Worm (Caenorhabditis elegans) whole organism, young adult: Measurements from ENCODE around the gene swd-2.2.

ENCODE experiments used
- B0019.2 ChIP-seq: fragments of 200-800 bp; sonication (Bioruptor generic); conservative IDR thresholded peaks from 2 replicates; pipeline ENCODE4 v1.3.6; 2022; ENCODE audit warnings: missing genetic modification reagents, missing genetic modification characterization, missing compliant biosample characterization
- B0261.1 ChIP-seq: sonication (generic microtip); optimal IDR thresholded peaks from 2 replicates; lab custom pipeline; 2016; ENCODE audit warnings: mild to moderate bottlenecking, missing genetic modification characterization, moderate library complexity, missing compliant biosample characterization
- C17E4.6 ChIP-seq: fragments of 200-800 bp; sonication (Bioruptor generic); IDR thresholded peaks from 2 replicates; pipeline ENCODE4 v1.3.6; 2022; ENCODE audit warnings: missing genetic modification reagents, missing genetic modification characterization, missing compliant biosample characterization
- F37B4.10 ChIP-seq: fragments of 200-800 bp; sonication (Bioruptor generic); IDR thresholded peaks from 2 replicates; pipeline ENCODE4 v1.3.6; 2022; ENCODE audit warnings: missing genetic modification characterization, missing compliant biosample characterization
- F57C9.4 ChIP-seq: sonication (generic microtip); optimal IDR thresholded peaks from 2 replicates; lab custom pipeline; 2017; ENCODE audit warnings: mild to moderate bottlenecking, missing genetic modification characterization, missing compliant biosample characterization
- K11D2.4 ChIP-seq: fragments of 200-800 bp; sonication (Bioruptor generic); IDR thresholded peaks from 2 replicates; pipeline ENCODE4 v1.3.6; 2022; ENCODE audit warnings: missing genetic modification reagents, missing genetic modification characterization, missing compliant biosample characterization
- T07F8.4 ChIP-seq: sonication (generic microtip); optimal IDR thresholded peaks from 2 replicates; lab custom pipeline; 2016; ENCODE audit warnings: mild to moderate bottlenecking, missing genetic modification characterization, moderate library complexity, missing compliant biosample characterization
- T26A5.8 ChIP-seq: sonication (generic microtip); optimal IDR thresholded peaks from 2 replicates; lab custom pipeline; 2016; ENCODE audit warnings: missing genetic modification characterization, missing compliant biosample characterization
- aptf-2 ChIP-seq: fragments of 200-800 bp; sonication (Bioruptor generic); conservative IDR thresholded peaks from 2 replicates; pipeline ENCODE4 v1.3.6; 2022; ENCODE audit warnings: missing genetic modification reagents, missing genetic modification characterization, missing compliant biosample characterization
- atf-7 ChIP-seq: sonication (generic microtip); optimal IDR thresholded peaks from 2 replicates; lab custom pipeline; 2017; ENCODE audit warnings: mild to moderate bottlenecking, missing genetic modification characterization, missing compliant biosample characterization
- bed-1 ChIP-seq: fragments of 200-800 bp; sonication (Bioruptor generic); IDR thresholded peaks from 2 replicates; pipeline ENCODE4 v1.3.6; 2022; ENCODE audit warnings: missing genetic modification reagents, missing genetic modification characterization, missing compliant biosample characterization
- bed-2 ChIP-seq: fragments of 200-800 bp; sonication (Bioruptor generic); IDR thresholded peaks from 2 replicates; pipeline ENCODE4 v1.3.6; 2022; ENCODE audit warnings: missing genetic modification reagents, missing genetic modification characterization, missing compliant biosample characterization
- cebp-2 ChIP-seq: fragments of 200-800 bp; sonication (Bioruptor generic); IDR thresholded peaks from 2 replicates; pipeline ENCODE4 v1.3.6; 2022; ENCODE audit warnings: missing genetic modification characterization, missing compliant biosample characterization
- ceh-79 ChIP-seq: sonication (generic microtip); optimal IDR thresholded peaks from 2 replicates; lab custom pipeline; 2017; ENCODE audit warnings: mild to moderate bottlenecking, missing genetic modification characterization, missing compliant biosample characterization
- die-1 ChIP-seq: sonication (generic microtip); optimal IDR thresholded peaks from 2 replicates; lab custom pipeline; 2016; ENCODE audit warnings: missing genotype, mild to moderate bottlenecking, missing genetic modification characterization, missing compliant biosample characterization
- egrh-3 ChIP-seq: fragments of 200-800 bp; sonication (Bioruptor generic); IDR thresholded peaks from 2 replicates; pipeline ENCODE4 v1.3.6; 2022; ENCODE audit warnings: missing genetic modification reagents, missing genetic modification characterization, missing compliant biosample characterization
- him-1 ChIP-seq: sonication (generic microtip); optimal IDR thresholded peaks from 2 replicates; lab custom pipeline; 2016; ENCODE audit warnings: missing genotype, missing genetic modification reagents, missing genetic modification characterization, missing compliant biosample characterization
- hlh-26 ChIP-seq: fragments of 200-800 bp; sonication (Bioruptor generic); conservative IDR thresholded peaks from 2 replicates; pipeline ENCODE4 v1.3.6; 2022; ENCODE audit warnings: missing genetic modification reagents, missing genetic modification characterization, missing compliant biosample characterization
- hrde-1 ChIP-seq: sonication (generic microtip); optimal IDR thresholded peaks from 2 replicates; lab custom pipeline; 2016; ENCODE audit warnings: missing genetic modification characterization, mild to moderate bottlenecking, missing compliant biosample characterization, moderate library complexity, missing genotype, missing genetic modification reagents, borderline replicate concordance
- lin-26 ChIP-seq: fragments of 200-800 bp; sonication (Bioruptor generic); IDR thresholded peaks from 2 replicates; pipeline ENCODE4 v1.3.6; 2022; ENCODE audit warnings: missing genetic modification reagents, missing genetic modification characterization, missing compliant biosample characterization
- lsl-1 ChIP-seq: fragments of 200-800 bp; sonication (Bioruptor generic); optimal IDR thresholded peaks from 2 replicates; lab custom pipeline; 2018; ENCODE audit warnings: mild to moderate bottlenecking, missing genetic modification characterization, moderate library complexity, missing compliant biosample characterization
- mcd-1 ChIP-seq: fragments of 200-800 bp; sonication (Bioruptor generic); IDR thresholded peaks from 2 replicates; pipeline ENCODE4 v1.3.6; 2022; ENCODE audit warnings: missing genetic modification reagents, missing genetic modification characterization, missing compliant biosample characterization
- mes-4 ChIP-seq: sonication (generic microtip); optimal IDR thresholded peaks from 2 replicates; lab custom pipeline; 2016; ENCODE audit warnings: missing genotype, missing genetic modification characterization, missing compliant biosample characterization
- nfya-1 ChIP-seq: sonication (generic microtip); optimal IDR thresholded peaks from 2 replicates; lab custom pipeline; 2017; ENCODE audit warnings: antibody characterized with exemption, missing compliant biosample characterization, missing genetic modification characterization, borderline replicate concordance; ENCODE audit not compliant: insufficient read depth
- nfya-2 ChIP-seq: fragments of 200-800 bp; sonication (Bioruptor generic); IDR thresholded peaks from 2 replicates; pipeline ENCODE4 v1.3.6; 2022; ENCODE audit warnings: missing genetic modification reagents, missing genetic modification characterization, missing compliant biosample characterization
- nhr-27 ChIP-seq: fragments of 200-800 bp; sonication (Bioruptor generic); optimal IDR thresholded peaks from 2 replicates; lab custom pipeline; 2018; ENCODE audit warnings: mild to moderate bottlenecking, missing genetic modification characterization, moderate library complexity, missing compliant biosample characterization
- nhr-80 ChIP-seq: sonication (generic microtip); optimal IDR thresholded peaks from 2 replicates; lab custom pipeline; 2016; ENCODE audit warnings: missing genetic modification characterization, missing compliant biosample characterization
- repo-1 ChIP-seq: sonication (generic microtip); optimal IDR thresholded peaks from 2 replicates; lab custom pipeline; 2017; ENCODE audit warnings: mild to moderate bottlenecking, missing genetic modification characterization, missing compliant biosample characterization
- sea-2 ChIP-seq: fragments of 200-800 bp; sonication (Bioruptor generic); IDR thresholded peaks from 2 replicates; pipeline ENCODE4 v1.3.6; 2022; ENCODE audit warnings: missing genetic modification characterization, missing compliant biosample characterization
- snpc-3.4 ChIP-seq: sonication (generic microtip); optimal IDR thresholded peaks from 2 replicates; lab custom pipeline; 2017; ENCODE audit warnings: missing genetic modification characterization, mild to moderate bottlenecking, missing compliant biosample characterization, antibody characterized with exemption, moderate library complexity, missing genotype, missing genetic modification reagents
- zfh-2 ChIP-seq: fragments of 200-800 bp; sonication (Bioruptor generic); conservative IDR thresholded peaks from 2 replicates; pipeline ENCODE4 v1.3.6; 2022; ENCODE audit warnings: missing genetic modification reagents, missing genetic modification characterization, missing compliant biosample characterization
- ztf-18 ChIP-seq: sonication (generic microtip); optimal IDR thresholded peaks from 2 replicates; lab custom pipeline; 2016; ENCODE audit warnings: missing genotype, mild to moderate bottlenecking, missing genetic modification characterization, missing compliant biosample characterization
- ztf-6 ChIP-seq: fragments of 200-800 bp; sonication (Bioruptor generic); IDR thresholded peaks from 2 replicates; pipeline ENCODE4 v1.3.6; 2022; ENCODE audit warnings: missing genetic modification reagents, missing genetic modification characterization, missing compliant biosample characterization

swd-2.2 gene

DNA sequence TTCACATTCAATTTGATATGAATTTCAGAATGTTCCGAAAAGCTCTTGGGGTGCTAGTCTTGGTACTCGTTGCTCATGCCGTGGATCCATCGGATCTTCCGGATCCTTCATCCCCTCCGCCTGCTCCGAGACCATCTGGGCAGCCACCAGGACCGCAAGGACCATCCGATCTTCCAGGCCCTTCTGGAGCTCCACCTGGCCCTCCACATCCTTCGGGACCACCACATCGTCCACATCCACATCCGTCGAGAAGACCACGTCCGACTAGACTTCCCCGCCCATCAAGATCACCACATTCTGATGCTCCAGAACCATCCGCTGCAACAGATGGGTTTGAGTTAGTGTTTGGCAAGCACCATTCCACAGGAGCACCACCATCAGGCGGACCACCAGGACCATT lies 39.6 kb upstream of the swd-2.2 start, which contains the start of gene clx-1:
Gene clx-1 (plus strand): TSS at position 30 of the 400 bp plus-strand sequence.
- TF ChIP-seq C17E4.6 (GFP tag; lab: Robert Waterston, UW): no peak
- TF ChIP-seq egrh-3 (GFP tag; lab: Robert Waterston, UW): peak; percentile 36; the same call in 1 of the 2 replicates

DNA sequence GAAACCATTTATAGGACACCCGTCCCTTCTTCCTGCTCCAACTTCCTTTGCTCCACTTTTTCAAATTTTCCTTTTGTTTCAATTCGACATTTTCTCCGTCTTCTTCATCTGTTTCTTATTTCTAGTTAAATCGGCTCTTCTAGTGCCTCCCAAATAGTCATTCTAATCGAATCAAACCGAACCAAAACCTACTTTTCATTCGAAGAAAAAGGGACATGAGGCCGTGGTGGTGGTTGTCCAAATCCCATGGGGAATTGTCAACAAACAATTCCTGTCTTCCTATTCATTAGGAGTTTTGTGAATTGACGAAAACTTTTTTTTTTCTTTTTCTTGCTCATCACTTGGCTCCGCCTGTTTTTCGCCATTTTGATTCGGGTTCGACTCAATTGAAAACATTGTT lies 37.6 kb upstream of the swd-2.2 start:
- TF ChIP-seq ztf-18 (tag; lab: Kevin White, UChicago): no peak
- no peak for TF ChIP-seq nfya-1 (tag; lab: Kevin White, UChicago)
- TF ChIP-seq him-1 (tag; lab: Kevin White, UChicago): no peak
- no peak for TF ChIP-seq cebp-2 (GFP tag; lab: Robert Waterston, UW)
- no peak for TF ChIP-seq hlh-26
- no peak for TF ChIP-seq aptf-2 (GFP tag; lab: Robert Waterston, UW)
- TF ChIP-seq zfh-2 (GFP tag; lab: Robert Waterston, UW): no peak
- TF ChIP-seq repo-1 (tag; lab: Kevin White, UChicago): no peak
- no peak for TF ChIP-seq mcd-1 (GFP tag; lab: Robert Waterston, UW)
- no peak for TF ChIP-seq B0261.1 (tag; lab: Kevin White, UChicago)
- no peak for TF ChIP-seq snpc-3.4 (tag; lab: Kevin White, UChicago)
- no peak for TF ChIP-seq sea-2 (GFP tag; lab: Robert Waterston, UW)
- TF ChIP-seq F37B4.10: no peak
- no peak for TF ChIP-seq lin-26 (GFP tag; lab: Robert Waterston, UW)

DNA sequence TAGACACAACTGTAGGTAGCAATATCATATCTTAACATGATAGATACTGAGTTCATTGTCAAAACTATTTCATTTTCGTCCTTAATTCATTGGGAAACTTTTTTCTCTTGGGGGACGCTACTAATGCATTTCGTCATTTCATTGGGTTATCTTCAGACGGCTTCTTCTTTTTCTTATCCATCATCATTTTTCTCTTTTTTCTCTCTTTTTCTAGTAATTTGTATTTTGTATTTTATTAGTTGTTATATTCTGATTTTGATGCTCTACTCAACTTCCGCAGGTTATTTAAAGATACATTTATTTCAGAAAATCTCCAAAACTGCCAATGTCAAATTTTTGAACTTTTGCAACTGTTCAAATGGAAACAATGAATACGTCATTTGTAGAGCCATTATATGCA lies 30.7 kb upstream of the swd-2.2 start, which contains the start of gene npr-35:
Gene npr-35 (plus strand): TSS at position 301 of the 400 bp plus-strand sequence.
- no peak for TF ChIP-seq nhr-27 (tag; lab: Kevin White, UChicago)
- TF ChIP-seq F57C9.4 (tag; lab: Kevin White, UChicago): no peak
- TF ChIP-seq atf-7: no peak
- no peak for TF ChIP-seq bed-2 (GFP tag; lab: Robert Waterston, UW)

DNA sequence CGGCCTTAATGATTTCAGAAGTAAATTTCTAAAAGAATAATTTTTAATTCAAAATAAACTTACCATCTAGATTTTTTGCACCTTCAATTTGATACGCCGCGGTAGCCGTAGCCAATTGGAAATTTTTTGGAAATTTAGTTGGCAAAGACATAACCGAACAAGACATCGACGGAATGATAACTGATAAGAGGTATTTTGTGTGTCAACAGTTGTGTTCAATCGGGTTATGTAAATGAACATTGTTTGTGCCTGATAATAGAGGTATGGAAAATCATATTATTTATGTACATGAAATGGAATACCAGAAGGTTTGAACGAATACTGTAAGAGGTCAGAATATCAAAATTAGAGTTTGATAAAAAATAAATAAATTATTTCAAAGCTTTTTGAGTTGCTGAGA lies 26.4 kb upstream of the swd-2.2 start, which contains the start of gene klo-1:
Gene klo-1 (minus strand): TSS at position 388 of the 400 bp plus-strand sequence.
- TF ChIP-seq lsl-1 (GFP tag; lab: Kevin White, UChicago): no peak
- no peak for TF ChIP-seq mes-4 (tag; lab: Kevin White, UChicago)
- TF ChIP-seq nhr-80 (tag; lab: Kevin White, UChicago): peak; percentile 77
- TF ChIP-seq, all 124 proteins: peak for 1

DNA sequence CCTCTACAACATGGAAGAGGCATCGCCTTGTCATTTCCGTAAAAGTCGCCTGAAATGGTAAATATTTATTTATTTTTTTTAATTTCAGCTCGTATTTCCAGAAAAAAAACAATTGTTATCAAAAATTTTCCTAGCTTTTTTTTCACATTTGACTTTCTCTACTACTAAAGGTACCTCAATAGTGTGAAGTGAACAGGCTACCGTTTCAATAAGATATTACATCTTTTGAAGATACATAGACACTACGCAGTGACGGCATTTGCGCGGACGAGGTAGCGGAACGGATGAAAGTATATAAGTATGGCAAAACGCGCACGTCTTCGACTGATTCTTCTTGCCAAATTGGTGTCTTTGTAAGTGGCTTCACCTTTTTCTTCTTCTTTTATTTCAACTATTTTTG lies 21.1 kb upstream of the swd-2.2 start, which contains the start of gene col-14:
Gene col-14 (plus strand): TSS at position 301 of the 400 bp plus-strand sequence.
- TF ChIP-seq bed-1 (no peak), snpc-3.4 (tag; lab: Kevin White, UChicago) (no peak), T26A5.8 (tag; lab: Kevin White, UChicago) (no peak), hrde-1 (tag; lab: Kevin White, UChicago) (no peak), die-1 (tag; lab: Kevin White, UChicago) (no peak), lin-26 (GFP tag; lab: Robert Waterston, UW) (no peak), ztf-6 (GFP tag; lab: Robert Waterston, UW) (no peak), atf-7 (no peak), K11D2.4 (no peak), nfya-2 (GFP tag; lab: Robert Waterston, UW) (no peak), B0019.2 (GFP tag; lab: Robert Waterston, UW) (no peak), sea-2 (GFP tag; lab: Robert Waterston, UW) (no peak), T07F8.4 (no peak), ceh-79 (no peak)
